Fruit fly (Drosophila melanogaster) Kc167 (cell line): ENCODE data around the gene ctp.

Experiments
- Myc ChIP-seq: fragments of >200 bp; optimal IDR thresholded peaks from 2 replicates; lab custom pipeline; 2017; ENCODE audit warnings: missing external identifiers
- insv ChIP-seq: fragments of >200 bp; optimal IDR thresholded peaks from 3 replicates; lab custom pipeline; 2018; ENCODE audit warnings: missing external identifiers
- psq ChIP-seq: fragments of >200 bp; optimal IDR thresholded peaks from 2 replicates; lab custom pipeline; 2017; ENCODE audit warnings: missing external identifiers

- TF ChIP-seq Myc (lab: Kevin White, UChicago) (no peak), insv (no peak), psq (lab: Kevin White, UChicago) (no peak)
Measured at dm6 chrX:4686723-4687122, 877 bp upstream of the ctp start, which contains the start of gene Pp2C1.
